Worm (Caenorhabditis elegans): ENCODE data around the gene C27C12.4.

DNA sequence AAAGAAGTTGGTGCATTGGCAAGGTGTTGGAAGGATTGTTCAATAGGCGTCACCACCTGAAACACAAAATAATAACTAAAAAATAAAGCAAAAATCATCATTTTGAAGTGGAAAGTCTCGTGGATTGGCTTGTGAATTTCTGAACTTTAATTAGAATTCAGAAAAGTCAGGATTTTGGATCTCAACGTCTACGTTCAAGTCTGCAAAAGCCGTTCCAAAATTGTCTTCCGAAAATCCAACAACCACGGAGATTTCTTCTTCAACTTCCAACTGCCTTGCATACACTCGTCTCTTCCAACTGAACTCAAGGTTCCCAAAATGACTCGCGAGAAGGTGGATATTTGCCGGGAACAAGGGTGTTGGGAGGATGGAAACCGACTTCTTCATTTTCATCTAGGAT is 11.9 kb downstream of the C27C12.4 start, which contains the start of gene C27C12.3:
- TF ChIP-seq mdl-1 (tag; optimal IDR thresholded peaks at IDR 0.05) (no peak), pag-3 (tag; optimal IDR thresholded peaks at IDR 0.05; ENCODE audit: borderline replicate concordance, insufficient read depth) (no peak), unc-62 (GFP tag; optimal IDR thresholded peaks at IDR 0.05) (no peak), hpl-2 (GFP tag; optimal IDR thresholded peaks at IDR 0.05) (no peak), nhr-77 (tag; optimal IDR thresholded peaks at IDR 0.05) (no peak), snpc-4 (tag; optimal IDR thresholded peaks at IDR 0.05) (no peak), skn-1 (tag; optimal IDR thresholded peaks at IDR 0.05) (no peak), alr-1 (tag; optimal IDR thresholded peaks at IDR 0.05; ENCODE audit: borderline replicate concordance) (no peak), unc-86 (tag; optimal IDR thresholded peaks at IDR 0.05) (no peak)
